Worm (Caenorhabditis elegans) whole organism, mixed stage, embryonic: ENCODE data around the gene T27E9.2.

ENCODE experiments used
- bed-3 ChIP-seq: fragments of 200-800 bp; sonication (Bioruptor generic); optimal IDR thresholded peaks from 3 replicates; lab custom pipeline; 2018; ENCODE audit warnings: mild to moderate bottlenecking, missing genetic modification characterization, moderate library complexity, missing compliant biosample characterization
- drap-1 ChIP-seq: fragments of 200-800 bp; sonication (Bioruptor generic); optimal IDR thresholded peaks from 3 replicates; lab custom pipeline; 2018; ENCODE audit warnings: mild to moderate bottlenecking, missing genetic modification characterization, missing compliant biosample characterization
- unc-39 ChIP-seq: fragments of 150-350 bp; optimal IDR thresholded peaks from 2 replicates; lab custom pipeline; 2014; ENCODE audit warnings: missing biosample characterization, missing genetic modification characterization

- no peak for TF ChIP-seq bed-3 (GFP tag; lab: Kevin White, UChicago)
- TF ChIP-seq drap-1 = no peak
- no peak for TF ChIP-seq unc-39 (tag; lab: Kevin White, UChicago)
Observed at ce11 chrIII:13457305-13457704, 5.1 kb downstream of the T27E9.2 start.
